Fruit fly (Drosophila melanogaster) S2 (cell line): ENCODE data around the gene CG12121.

Source experiments
- CG8478 ChIP-seq: fragments of >200 bp; optimal IDR thresholded peaks from 2 replicates; lab custom pipeline; 2018
- CTCF ChIP-seq, 2 experiments: fragments of >200 bp; optimal IDR thresholded peaks; 2 replicates each; lab custom pipeline; 2018

DNA sequence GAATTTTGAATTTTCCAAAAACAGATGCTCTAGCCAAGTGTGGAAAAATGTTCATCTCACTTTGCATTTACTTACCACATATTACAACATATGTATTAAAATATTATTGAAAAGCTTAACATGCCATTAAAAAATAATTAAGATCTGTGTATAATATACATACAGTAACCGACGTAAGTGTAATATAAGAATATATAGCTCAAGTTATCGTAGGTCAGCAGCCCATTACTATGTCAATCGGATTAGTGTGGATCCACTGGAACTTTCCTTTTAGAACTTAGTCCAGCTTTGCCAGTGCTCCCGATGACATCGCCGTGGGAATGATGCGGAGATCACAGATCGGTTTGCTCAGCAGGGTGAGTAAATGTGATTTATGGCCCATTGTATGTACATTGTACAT lies 17.6 kb downstream of the CG12121 start, which contains the start of gene Obp8a:
- TF ChIP-seq CTCF (optimal IDR thresholded peaks at IDR 0.05; lab: Kevin White, UChicago) (no peak), CG8478 (lab: Kevin White, UChicago) (no peak)
